Fruit fly (Drosophila melanogaster) whole organism, prepupa: ENCODE measurements around the gene CG11247.

Experiments
- CG10631 ChIP-seq: fragments of 200-800 bp; sonication (Bioruptor generic); optimal IDR thresholded peaks from 2 replicates; lab custom pipeline; 2016; ENCODE audit warnings: missing biosample characterization, missing genetic modification characterization
- CG10669 ChIP-seq: fragments of 200-800 bp; sonication (Bioruptor generic); optimal IDR thresholded peaks from 3 replicates; lab custom pipeline; 2018; ENCODE audit warnings: missing biosample characterization, mild to moderate bottlenecking, missing genetic modification characterization, moderate library complexity
- CG11762 ChIP-seq: fragments of 200-800 bp; sonication (Bioruptor generic); optimal IDR thresholded peaks from 3 replicates; lab custom pipeline; 2016; ENCODE audit warnings: missing biosample characterization, missing genetic modification characterization; ENCODE audit not compliant: insufficient read depth
- CG11902 ChIP-seq: fragments of 200-800 bp; sonication (Bioruptor generic); optimal IDR thresholded peaks from 3 replicates; lab custom pipeline; 2016; ENCODE audit warnings: missing biosample characterization, missing genetic modification characterization
- CG16779 ChIP-seq: fragments of 200-800 bp; sonication (Bioruptor generic); optimal IDR thresholded peaks from 3 replicates; lab custom pipeline; 2017; ENCODE audit warnings: missing biosample characterization, mild to moderate bottlenecking, missing genetic modification characterization
- CG3032 ChIP-seq: fragments of 200-800 bp; optimal IDR thresholded peaks from 2 replicates; lab custom pipeline; 2019; ENCODE audit warnings: missing biosample characterization, mild to moderate bottlenecking, missing genetic modification characterization, moderate library complexity
- CG31627 ChIP-seq: fragments of 200-800 bp; sonication (Bioruptor generic); optimal IDR thresholded peaks from 3 replicates; lab custom pipeline; 2016; ENCODE audit warnings: missing biosample characterization, missing genetic modification characterization
- CG32006 ChIP-seq: fragments of 200-800 bp; sonication (Bioruptor generic); optimal IDR thresholded peaks from 3 replicates; lab custom pipeline; 2017; ENCODE audit warnings: missing biosample characterization, mild to moderate bottlenecking, missing genetic modification characterization
- CG34406 ChIP-seq: fragments of 200-800 bp; sonication (Bioruptor generic); optimal IDR thresholded peaks from 3 replicates; lab custom pipeline; 2016; ENCODE audit warnings: missing biosample characterization, missing genetic modification characterization
- CG3919 ChIP-seq: fragments of 200-800 bp; sonication (Bioruptor generic); optimal IDR thresholded peaks from 3 replicates; lab custom pipeline; 2016; ENCODE audit warnings: missing biosample characterization, missing genetic modification characterization
- CG6163 ChIP-seq: fragments of 200-800 bp; sonication (Bioruptor generic); IDR thresholded peaks from 3 replicates; pipeline ENCODE4 v1.3.6; 2022; ENCODE audit warnings: missing biosample characterization, missing genetic modification characterization
- CG6276 ChIP-seq: fragments of 200-800 bp; sonication (Bioruptor generic); optimal IDR thresholded peaks from 2 replicates; lab custom pipeline; 2017; ENCODE audit warnings: missing biosample characterization, mild to moderate bottlenecking, missing genetic modification characterization
- CG6854 ChIP-seq: fragments of 200-800 bp; sonication (Bioruptor generic); optimal IDR thresholded peaks from 2 replicates; lab custom pipeline; 2017; ENCODE audit warnings: missing biosample characterization, mild to moderate bottlenecking, missing genetic modification characterization
- CG8319 ChIP-seq: fragments of 200-800 bp; sonication (Bioruptor generic); optimal IDR thresholded peaks from 3 replicates; lab custom pipeline; 2016; ENCODE audit warnings: missing biosample characterization, missing genetic modification characterization
- CG8632 ChIP-seq: fragments of 200-800 bp; sonication (Bioruptor generic); optimal IDR thresholded peaks from 3 replicates; lab custom pipeline; 2016; ENCODE audit warnings: missing biosample characterization, missing genetic modification characterization
- CG9139 ChIP-seq: fragments of 200-800 bp; sonication (Bioruptor generic); optimal IDR thresholded peaks from 3 replicates; lab custom pipeline; 2017; ENCODE audit warnings: missing biosample characterization, mild to moderate bottlenecking, missing genetic modification characterization
- Eip78C ChIP-seq: fragments of 200-800 bp; sonication (Bioruptor generic); peaks from one replicate; lab custom pipeline; 2016; ENCODE audit warnings: missing biosample characterization, missing genetic modification characterization
- Eip93F ChIP-seq: fragments of 200-800 bp; sonication (Bioruptor generic); optimal IDR thresholded peaks from 2 replicates; lab custom pipeline; 2016; ENCODE audit warnings: missing biosample characterization, mild to moderate bottlenecking, missing genetic modification characterization
- Ets21C ChIP-seq: fragments of 200-800 bp; sonication (Bioruptor generic); optimal IDR thresholded peaks from 3 replicates; lab custom pipeline; 2016; ENCODE audit warnings: missing biosample characterization, missing genetic modification characterization
- Ets96B ChIP-seq: fragments of 200-800 bp; optimal IDR thresholded peaks from 2 replicates; lab custom pipeline; 2019; ENCODE audit warnings: missing biosample characterization, mild to moderate bottlenecking, missing genetic modification characterization, moderate library complexity
- Hr38 ChIP-seq: sonication (Bioruptor generic); optimal IDR thresholded peaks from 2 replicates; lab custom pipeline; 2016; ENCODE audit warnings: missing biosample characterization, missing genetic modification characterization
- Hr4 ChIP-seq: fragments of 200-800 bp; sonication (Bioruptor generic); optimal IDR thresholded peaks from 3 replicates; lab custom pipeline; 2016; ENCODE audit warnings: missing biosample characterization, missing genetic modification characterization
- Met ChIP-seq: fragments of 200-800 bp; sonication (Bioruptor generic); optimal IDR thresholded peaks from 3 replicates; lab custom pipeline; 2016; ENCODE audit warnings: missing biosample characterization, missing genetic modification characterization
- OdsH ChIP-seq: fragments of 200-800 bp; sonication (Bioruptor generic); optimal IDR thresholded peaks from 3 replicates; lab custom pipeline; 2016; ENCODE audit warnings: missing biosample characterization, missing genetic modification characterization
- Sox102F ChIP-seq: fragments of 200-800 bp; sonication (Bioruptor generic); optimal IDR thresholded peaks from 2 replicates; lab custom pipeline; 2016; ENCODE audit warnings: missing biosample characterization, mild to moderate bottlenecking, missing genetic modification characterization
- Sox14 ChIP-seq: fragments of 200-800 bp; sonication (Bioruptor generic); optimal IDR thresholded peaks from 3 replicates; lab custom pipeline; 2016; ENCODE audit warnings: missing biosample characterization, missing genetic modification characterization
- Sox15 ChIP-seq: fragments of 200-800 bp; sonication (Bioruptor generic); optimal IDR thresholded peaks from 3 replicates; lab custom pipeline; 2016; ENCODE audit warnings: missing biosample characterization, missing genetic modification characterization
- acj6 ChIP-seq: fragments of 200-800 bp; sonication (Bioruptor generic); optimal IDR thresholded peaks from 3 replicates; lab custom pipeline; 2016; ENCODE audit warnings: missing biosample characterization, missing genetic modification characterization
- cyc ChIP-seq: fragments of 200-800 bp; sonication (Bioruptor generic); optimal IDR thresholded peaks from 3 replicates; lab custom pipeline; 2016; ENCODE audit warnings: missing biosample characterization, missing genetic modification characterization
- dsx ChIP-seq: fragments of 200-800 bp; optimal IDR thresholded peaks from 3 replicates; lab custom pipeline; 2019; ENCODE audit warnings: missing biosample characterization, mild to moderate bottlenecking, missing genetic modification characterization, moderate library complexity; ENCODE audit not compliant: poor library complexity, severe bottlenecking
- eg ChIP-seq: fragments of 200-800 bp; sonication (Bioruptor generic); IDR thresholded peaks from 3 replicates; pipeline ENCODE4 v1.3.6; 2022; ENCODE audit warnings: missing biosample characterization, missing genetic modification characterization
- net ChIP-seq: fragments of 200-800 bp; sonication (Bioruptor generic); optimal IDR thresholded peaks from 3 replicates; lab custom pipeline; 2016; ENCODE audit warnings: missing biosample characterization, missing genetic modification characterization
- pdm3 ChIP-seq: fragments of 200-800 bp; sonication (Bioruptor generic); optimal IDR thresholded peaks from 3 replicates; lab custom pipeline; 2016; ENCODE audit warnings: missing biosample characterization, missing genetic modification characterization
- ss ChIP-seq, 2 experiments: fragments of 200-800 bp; sonication (Bioruptor generic); optimal IDR thresholded peaks; 2 replicates in 1 of 2; 3 replicates in 1 of 2; lab custom pipeline; 2017 to 2018; ENCODE audit warnings: mild to moderate bottlenecking in 2 of 2, missing biosample characterization in 2 of 2, missing genetic modification characterization in 2 of 2, moderate library complexity in 1 of 2

The CG11247 gene

dm6 chr3L:21765931-21766330 lies 37.3 kb upstream of the CG11247 start:
- no peak for TF ChIP-seq CG31627 (GFP tag; lab: Kevin White, UChicago)
- TF ChIP-seq CG10669 (GFP tag; lab: Kevin White, UChicago): no peak
- no peak for TF ChIP-seq Sox14 (GFP tag; lab: Kevin White, UChicago)
- TF ChIP-seq CG8632 (GFP tag; lab: Kevin White, UChicago): no peak
- no peak for TF ChIP-seq Met (GFP tag; lab: Kevin White, UChicago)
- TF ChIP-seq cyc (GFP tag; lab: Kevin White, UChicago): no peak
- no peak for TF ChIP-seq Sox102F (GFP tag; lab: Kevin White, UChicago)
- TF ChIP-seq CG9139 (GFP tag; lab: Kevin White, UChicago): no peak
- no peak for TF ChIP-seq pdm3 (GFP tag; lab: Kevin White, UChicago)
- TF ChIP-seq OdsH: no peak

dm6 chr3L:21756857-21757256 lies 28.3 kb upstream of the CG11247 start, which contains the start of gene CG14564:
Gene CG14564, plus strand, starts transcription at chr3L:21757157.
- TF ChIP-seq Eip78C (GFP tag; lab: Kevin White, UChicago) (no peak), CG9139 (GFP tag; lab: Kevin White, UChicago) (no peak), pdm3 (GFP tag; lab: Kevin White, UChicago) (no peak), CG6276 (GFP tag; lab: Kevin White, UChicago) (no peak), dsx (GFP tag; lab: Kevin White, UChicago) (no peak), CG8319 (no peak), CG6163 (GFP tag; lab: Robert Waterston, UW) (no peak), CG16779 (tag; lab: Kevin White, UChicago) (no peak), OdsH (no peak), ss (GFP tag; optimal IDR thresholded peaks at IDR 0.05; lab: Kevin White, UChicago) (no peak)
- TF ChIP-seq, all 60 proteins: peak for 0

DNA sequence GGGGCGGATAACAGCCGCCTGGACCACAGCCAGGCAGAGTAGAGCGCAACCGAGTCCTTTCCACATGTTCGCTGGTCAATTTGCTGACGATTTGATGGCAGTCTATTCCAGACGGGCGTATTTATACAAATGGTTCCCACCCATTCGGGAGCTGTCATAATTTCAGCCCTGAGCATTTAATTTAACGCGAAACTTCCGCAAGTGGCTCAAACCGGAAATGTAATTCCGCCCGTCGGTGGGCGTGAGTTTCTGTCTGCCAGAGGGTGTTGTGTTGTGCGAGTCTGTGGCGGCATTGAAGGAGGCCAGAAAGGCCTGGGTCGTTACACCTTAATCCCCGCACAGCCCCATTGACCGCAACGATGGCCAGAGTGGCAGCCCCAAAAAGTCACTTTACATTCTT lies 15.6 kb upstream of the CG11247 start, which contains the start of gene CG14565:
Gene CG14565 (minus strand): TSS at position 101 of the 400 bp plus-strand sequence.
- TF ChIP-seq CG11762 (GFP tag; lab: Kevin White, UChicago) (no peak), CG6854 (GFP tag; lab: Kevin White, UChicago) (no peak), pdm3 (GFP tag; lab: Kevin White, UChicago) (no peak), CG10631 (GFP tag; lab: Kevin White, UChicago) (no peak), Sox15 (GFP tag; lab: Kevin White, UChicago) (no peak), CG3032 (no peak), Ets21C (no peak), CG32006 (GFP tag; lab: Kevin White, UChicago) (no peak), acj6 (no peak), net (GFP tag; lab: Kevin White, UChicago) (no peak), Ets96B (tag; lab: Kevin White, UChicago) (no peak)

dm6 chr3L:21741234-21741633 lies 12.6 kb upstream of the CG11247 start, which contains the start of gene CG14572:
Gene CG14572, plus strand, starts transcription at chr3L:21741534.
- TF ChIP-seq dsx (GFP tag; lab: Kevin White, UChicago) (no peak), Hr38 (GFP tag; lab: Kevin White, UChicago) (no peak), eg (GFP tag; lab: Robert Waterston, UW) (no peak), Met (GFP tag; lab: Kevin White, UChicago) (no peak), ss (GFP tag; optimal IDR thresholded peaks at IDR 0.05; lab: Kevin White, UChicago) (no peak), Eip93F (GFP tag; lab: Kevin White, UChicago) (no peak), CG3032 (no peak), CG3919 (GFP tag; lab: Kevin White, UChicago) (no peak), CG6163 (GFP tag; lab: Robert Waterston, UW) (no peak), Hr4 (GFP tag; lab: Kevin White, UChicago) (no peak), CG6276 (GFP tag; lab: Kevin White, UChicago) (no peak), CG34406 (GFP tag; lab: Kevin White, UChicago) (no peak), CG11902 (GFP tag; lab: Kevin White, UChicago) (no peak)
